Worm (Caenorhabditis elegans): ENCODE results near the gene frpr-5.

Gene frpr-5

DNA sequence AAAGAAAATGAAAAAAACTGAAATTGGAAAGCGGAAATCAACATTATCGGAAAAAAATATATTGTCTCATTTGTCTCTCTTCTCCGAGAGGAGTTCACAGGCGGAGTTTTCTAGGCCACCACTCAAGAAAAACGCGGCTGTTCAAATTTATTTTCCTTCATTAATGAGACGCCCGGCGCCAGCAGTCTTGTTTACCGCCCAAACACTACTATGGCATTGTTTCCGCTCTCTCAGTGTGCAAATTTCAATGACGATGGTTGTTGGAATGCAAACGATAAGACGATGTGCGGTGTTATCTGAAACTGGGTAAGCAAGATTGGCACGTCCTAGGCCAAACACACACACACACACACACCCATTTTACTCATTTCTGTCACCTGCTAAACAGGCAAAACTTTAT, 20.8 kb upstream of the frpr-5 start, which contains the start of gene cav-2 (continued):
- TF ChIP-seq nhr-76 (tag; optimal IDR thresholded peaks at IDR 0.05), result no peak
- no peak for TF ChIP-seq unc-30 (tag; optimal IDR thresholded peaks at IDR 0.05)
- peak; percentile 95 for TF ChIP-seq irx-1 (tag; optimal IDR thresholded peaks at IDR 0.05)
- peak; percentile 93 for TF ChIP-seq nhr-71 (tag; optimal IDR thresholded peaks at IDR 0.05)
- TF ChIP-seq F16B12.6 (tag; optimal IDR thresholded peaks at IDR 0.05), result no peak
- peak; percentile 88 for TF ChIP-seq grh-1 (GFP tag; IDR thresholded peaks at IDR 0.05)
- TF ChIP-seq pag-3 (tag; optimal IDR thresholded peaks at IDR 0.05; ENCODE audit: borderline replicate concordance, insufficient read depth), result no peak
- TF ChIP-seq ceh-8 (GFP tag; optimal IDR thresholded peaks at IDR 0.05), result peak; percentile 64
- peak in 1 of 2 experiments; percentile 97 for TF ChIP-seq ztf-11 (tag; optimal IDR thresholded peaks at IDR 0.05)
- no peak for TF ChIP-seq ceh-63 (GFP tag; optimal IDR thresholded peaks at IDR 0.05)
- peak; percentile 33 for TF ChIP-seq snpc-4 (tag; optimal IDR thresholded peaks at IDR 0.05)
- TF ChIP-seq elt-2 (tag; optimal IDR thresholded peaks at IDR 0.05), result peak; percentile 80
- no peak for TF ChIP-seq ces-1 (GFP tag; optimal IDR thresholded peaks at IDR 0.05)
- peak; percentile 76 for TF ChIP-seq fkh-8 (tag; optimal IDR thresholded peaks at IDR 0.05)
- TF ChIP-seq unc-86 (tag; optimal IDR thresholded peaks at IDR 0.05), result peak; percentile 75
- no peak for TF ChIP-seq aly-2 (tag; optimal IDR thresholded peaks at IDR 0.05)
- no peak for TF ChIP-seq zag-1 (tag; optimal IDR thresholded peaks at IDR 0.05)
- TF ChIP-seq sptf-1 (tag; optimal IDR thresholded peaks at IDR 0.05), result no peak
- peak; percentile 56 for TF ChIP-seq nhr-237 (tag; optimal IDR thresholded peaks at IDR 0.05)
- TF ChIP-seq lin-14 (GFP tag; optimal IDR thresholded peaks at IDR 0.05), result peak; percentile 82
- no peak for TF ChIP-seq nhr-28 (tag; optimal IDR thresholded peaks at IDR 0.05)
- peak; percentile 68 for TF ChIP-seq lin-39 (tag; optimal IDR thresholded peaks at IDR 0.05)
- TF ChIP-seq lin-15B (tag; optimal IDR thresholded peaks at IDR 0.05), result peak; percentile 71
- peak; percentile 83 to 84 for TF ChIP-seq lsy-2 (tag; optimal IDR thresholded peaks at IDR 0.05)
- peak in 1 of 2 experiments; percentile 50 for TF ChIP-seq mdl-1 (tag; optimal IDR thresholded peaks at IDR 0.05)
- TF ChIP-seq mef-2 (tag; optimal IDR thresholded peaks at IDR 0.05), result no peak
- TF ChIP-seq isw-1 (GFP tag; IDR thresholded peaks at IDR 0.05), result peak; percentile 79
- TF ChIP-seq nhr-84 (tag; optimal IDR thresholded peaks at IDR 0.05), result no peak
- TF ChIP-seq lir-3 (tag; optimal IDR thresholded peaks at IDR 0.05; ENCODE audit: poor library complexity), result peak; percentile 96
- peak; percentile 66 for TF ChIP-seq jun-1 (tag; optimal IDR thresholded peaks at IDR 0.05)
- TF ChIP-seq nhr-77 (tag; optimal IDR thresholded peaks at IDR 0.05), result peak; percentile 10
- no peak for TF ChIP-seq fkh-10 (GFP tag; optimal IDR thresholded peaks at IDR 0.05)
- TF ChIP-seq efl-1 (optimal IDR thresholded peaks at IDR 0.05), result peak; percentile 89 to 97
- peak; percentile 97 to 99 for TF ChIP-seq efl-1 (GFP tag; optimal IDR thresholded peaks at IDR 0.05 in 1 of 2)
- TF ChIP-seq blmp-1 (tag; optimal IDR thresholded peaks at IDR 0.05), result peak; percentile 46
- peak; percentile 91 for TF ChIP-seq nhr-47 (tag; optimal IDR thresholded peaks at IDR 0.05)
- peak; percentile 63 for TF ChIP-seq C16A3.4 (tag; optimal IDR thresholded peaks at IDR 0.05)
- TF ChIP-seq C34B4.2 (tag; optimal IDR thresholded peaks at IDR 0.05), result peak; percentile 27
- peak; percentile 97 for TF ChIP-seq ceh-90 (tag; optimal IDR thresholded peaks at IDR 0.05)
- peak; percentile 61 for TF ChIP-seq hlh-4 (tag; optimal IDR thresholded peaks at IDR 0.05)
- TF ChIP-seq lin-35 (GFP tag; optimal IDR thresholded peaks at IDR 0.05), result peak; percentile 96
- TF ChIP-seq nhr-19 (GFP tag; conservative IDR thresholded peaks at IDR 0.05), result peak; percentile 88
- no peak for TF ChIP-seq ets-5 (GFP tag; IDR thresholded peaks at IDR 0.05)
- peak; percentile 93 for TF ChIP-seq nhr-90 (tag; optimal IDR thresholded peaks at IDR 0.05; ENCODE audit: poor library complexity)
- TF ChIP-seq zip-4 (GFP tag; optimal IDR thresholded peaks at IDR 0.05), result peak; percentile 74
- peak; percentile 86 for TF ChIP-seq unc-98 (GFP tag; IDR thresholded peaks at IDR 0.05)
- TF ChIP-seq vab-15 (tag; optimal IDR thresholded peaks at IDR 0.05), result peak; percentile 70
- TF ChIP-seq alr-1 (tag; optimal IDR thresholded peaks at IDR 0.05; ENCODE audit: borderline replicate concordance), result peak; percentile 12
- peak; percentile 92 for TF ChIP-seq sox-4 (tag; optimal IDR thresholded peaks at IDR 0.05)
